Fruit fly (Drosophila melanogaster) whole organism, prepupa: ENCODE results near the gene Mpi.
A peak's percentile ranks its signal among the peaks of the same experiment; 100 is the strongest.

Experiments used
- CG10631 ChIP-seq: fragments of 200-800 bp; sonication (Bioruptor generic); optimal IDR thresholded peaks from 2 replicates; lab custom pipeline; 2016; ENCODE audit warnings: missing biosample characterization, missing genetic modification characterization
- CG10669 ChIP-seq: fragments of 200-800 bp; sonication (Bioruptor generic); optimal IDR thresholded peaks from 3 replicates; lab custom pipeline; 2018; ENCODE audit warnings: missing biosample characterization, mild to moderate bottlenecking, missing genetic modification characterization, moderate library complexity
- CG11294 ChIP-seq: fragments of 200-800 bp; sonication (Bioruptor generic); IDR thresholded peaks from 2 replicates; pipeline ENCODE4 v1.3.6; 2022; ENCODE audit warnings: missing biosample characterization, missing genetic modification characterization
- CG11762 ChIP-seq: fragments of 200-800 bp; sonication (Bioruptor generic); optimal IDR thresholded peaks from 3 replicates; lab custom pipeline; 2016; ENCODE audit warnings: missing biosample characterization, missing genetic modification characterization; ENCODE audit not compliant: insufficient read depth
- CG11902 ChIP-seq: fragments of 200-800 bp; sonication (Bioruptor generic); optimal IDR thresholded peaks from 3 replicates; lab custom pipeline; 2016; ENCODE audit warnings: missing biosample characterization, missing genetic modification characterization
- CG15336 ChIP-seq: fragments of 200-800 bp; sonication (Bioruptor generic); IDR thresholded peaks from 2 replicates; pipeline ENCODE4 v1.3.6; 2022; ENCODE audit warnings: missing biosample characterization, missing genetic modification characterization
- CG1621 ChIP-seq: fragments of 200-800 bp; sonication (Bioruptor generic); optimal IDR thresholded peaks from 3 replicates; lab custom pipeline; 2018; ENCODE audit warnings: missing biosample characterization, mild to moderate bottlenecking, missing genetic modification characterization
- CG16779 ChIP-seq: fragments of 200-800 bp; sonication (Bioruptor generic); optimal IDR thresholded peaks from 3 replicates; lab custom pipeline; 2017; ENCODE audit warnings: missing biosample characterization, mild to moderate bottlenecking, missing genetic modification characterization
- CG3032 ChIP-seq: fragments of 200-800 bp; optimal IDR thresholded peaks from 2 replicates; lab custom pipeline; 2019; ENCODE audit warnings: missing biosample characterization, mild to moderate bottlenecking, missing genetic modification characterization, moderate library complexity
- CG31627 ChIP-seq: fragments of 200-800 bp; sonication (Bioruptor generic); optimal IDR thresholded peaks from 3 replicates; lab custom pipeline; 2016; ENCODE audit warnings: missing biosample characterization, missing genetic modification characterization
- CG32006 ChIP-seq: fragments of 200-800 bp; sonication (Bioruptor generic); optimal IDR thresholded peaks from 3 replicates; lab custom pipeline; 2017; ENCODE audit warnings: missing biosample characterization, mild to moderate bottlenecking, missing genetic modification characterization
- CG34406 ChIP-seq: fragments of 200-800 bp; sonication (Bioruptor generic); optimal IDR thresholded peaks from 3 replicates; lab custom pipeline; 2016; ENCODE audit warnings: missing biosample characterization, missing genetic modification characterization
- CG3919 ChIP-seq: fragments of 200-800 bp; sonication (Bioruptor generic); optimal IDR thresholded peaks from 3 replicates; lab custom pipeline; 2016; ENCODE audit warnings: missing biosample characterization, missing genetic modification characterization
- CG4318 ChIP-seq: fragments of 200-800 bp; sonication (Bioruptor generic); optimal IDR thresholded peaks from 3 replicates; lab custom pipeline; 2017; ENCODE audit warnings: missing biosample characterization, mild to moderate bottlenecking, missing genetic modification characterization
- CG6163 ChIP-seq: fragments of 200-800 bp; sonication (Bioruptor generic); IDR thresholded peaks from 3 replicates; pipeline ENCODE4 v1.3.6; 2022; ENCODE audit warnings: missing biosample characterization, missing genetic modification characterization
- CG6276 ChIP-seq: fragments of 200-800 bp; sonication (Bioruptor generic); optimal IDR thresholded peaks from 2 replicates; lab custom pipeline; 2017; ENCODE audit warnings: missing biosample characterization, mild to moderate bottlenecking, missing genetic modification characterization
- CG6792 ChIP-seq: fragments of 200-800 bp; sonication (Bioruptor generic); optimal IDR thresholded peaks from 3 replicates; lab custom pipeline; 2016; ENCODE audit warnings: missing biosample characterization, missing genetic modification characterization
- CG6808 ChIP-seq: fragments of 200-800 bp; sonication (Bioruptor generic); optimal IDR thresholded peaks from 3 replicates; lab custom pipeline; 2017; ENCODE audit warnings: missing biosample characterization, missing genetic modification characterization, mild to moderate bottlenecking, moderate library complexity, missing genetic modification reagents
- CG6854 ChIP-seq: fragments of 200-800 bp; sonication (Bioruptor generic); optimal IDR thresholded peaks from 2 replicates; lab custom pipeline; 2017; ENCODE audit warnings: missing biosample characterization, mild to moderate bottlenecking, missing genetic modification characterization
- CG7368 ChIP-seq: fragments of 200-800 bp; sonication (Bioruptor generic); optimal IDR thresholded peaks from 3 replicates; lab custom pipeline; 2016; ENCODE audit warnings: missing biosample characterization, missing genetic modification characterization
- CG8319 ChIP-seq: fragments of 200-800 bp; sonication (Bioruptor generic); optimal IDR thresholded peaks from 3 replicates; lab custom pipeline; 2016; ENCODE audit warnings: missing biosample characterization, missing genetic modification characterization
- CG8632 ChIP-seq: fragments of 200-800 bp; sonication (Bioruptor generic); optimal IDR thresholded peaks from 3 replicates; lab custom pipeline; 2016; ENCODE audit warnings: missing biosample characterization, missing genetic modification characterization
- CG9139 ChIP-seq: fragments of 200-800 bp; sonication (Bioruptor generic); optimal IDR thresholded peaks from 3 replicates; lab custom pipeline; 2017; ENCODE audit warnings: missing biosample characterization, mild to moderate bottlenecking, missing genetic modification characterization
- Eip75B ChIP-seq: fragments of 200-800 bp; sonication (Bioruptor generic); optimal IDR thresholded peaks from 3 replicates; lab custom pipeline; 2016; ENCODE audit warnings: missing biosample characterization, missing genetic modification characterization
- Eip78C ChIP-seq: fragments of 200-800 bp; sonication (Bioruptor generic); peaks from one replicate; lab custom pipeline; 2016; ENCODE audit warnings: missing biosample characterization, missing genetic modification characterization
- Eip93F ChIP-seq: fragments of 200-800 bp; sonication (Bioruptor generic); optimal IDR thresholded peaks from 2 replicates; lab custom pipeline; 2016; ENCODE audit warnings: missing biosample characterization, mild to moderate bottlenecking, missing genetic modification characterization
- Ets21C ChIP-seq: fragments of 200-800 bp; sonication (Bioruptor generic); optimal IDR thresholded peaks from 3 replicates; lab custom pipeline; 2016; ENCODE audit warnings: missing biosample characterization, missing genetic modification characterization
- Ets96B ChIP-seq: fragments of 200-800 bp; optimal IDR thresholded peaks from 2 replicates; lab custom pipeline; 2019; ENCODE audit warnings: missing biosample characterization, mild to moderate bottlenecking, missing genetic modification characterization, moderate library complexity
- Gug ChIP-seq: fragments of 200-800 bp; sonication (Bioruptor generic); IDR thresholded peaks from 2 replicates; pipeline ENCODE4 v1.3.6; 2022; ENCODE audit warnings: missing biosample characterization, missing genetic modification characterization
- Hr39 ChIP-seq: fragments of 200-800 bp; sonication (Bioruptor generic); optimal IDR thresholded peaks from 2 replicates; lab custom pipeline; 2016; ENCODE audit warnings: missing biosample characterization, missing genetic modification characterization
- Hr4 ChIP-seq: fragments of 200-800 bp; sonication (Bioruptor generic); optimal IDR thresholded peaks from 3 replicates; lab custom pipeline; 2016; ENCODE audit warnings: missing biosample characterization, missing genetic modification characterization
- Smox ChIP-seq: fragments of 200-800 bp; sonication (Bioruptor generic); optimal IDR thresholded peaks from 3 replicates; lab custom pipeline; 2016; ENCODE audit warnings: missing biosample characterization, missing genetic modification characterization
- Sox102F ChIP-seq: fragments of 200-800 bp; sonication (Bioruptor generic); optimal IDR thresholded peaks from 2 replicates; lab custom pipeline; 2016; ENCODE audit warnings: missing biosample characterization, mild to moderate bottlenecking, missing genetic modification characterization
- Sox14 ChIP-seq: fragments of 200-800 bp; sonication (Bioruptor generic); optimal IDR thresholded peaks from 3 replicates; lab custom pipeline; 2016; ENCODE audit warnings: missing biosample characterization, missing genetic modification characterization
- achi ChIP-seq: fragments of 200-800 bp; sonication (Bioruptor generic); optimal IDR thresholded peaks from 3 replicates; lab custom pipeline; 2016; ENCODE audit warnings: missing biosample characterization, missing genetic modification characterization
- eg ChIP-seq: fragments of 200-800 bp; sonication (Bioruptor generic); IDR thresholded peaks from 3 replicates; pipeline ENCODE4 v1.3.6; 2022; ENCODE audit warnings: missing biosample characterization, missing genetic modification characterization
- esn ChIP-seq: fragments of 200-800 bp; sonication (Bioruptor generic); optimal IDR thresholded peaks from 2 replicates; lab custom pipeline; 2016; ENCODE audit warnings: missing biosample characterization, mild to moderate bottlenecking, missing genetic modification characterization, moderate library complexity
- fd85E ChIP-seq: fragments of 200-800 bp; sonication (Bioruptor generic); optimal IDR thresholded peaks from 3 replicates; lab custom pipeline; 2016; ENCODE audit warnings: missing biosample characterization, missing genetic modification characterization
- net ChIP-seq: fragments of 200-800 bp; sonication (Bioruptor generic); optimal IDR thresholded peaks from 3 replicates; lab custom pipeline; 2016; ENCODE audit warnings: missing biosample characterization, missing genetic modification characterization
- salr ChIP-seq, 2 experiments: fragments of 200-800 bp; sonication (Bioruptor generic); optimal IDR thresholded peaks; 3 replicates each; lab custom pipeline; 2016 to 2018; ENCODE audit warnings: missing biosample characterization in 2 of 2, missing genetic modification characterization in 2 of 2, mild to moderate bottlenecking in 1 of 2
- spab ChIP-seq: fragments of 200-800 bp; sonication (Bioruptor generic); optimal IDR thresholded peaks from 2 replicates; lab custom pipeline; 2017; ENCODE audit warnings: missing biosample characterization, mild to moderate bottlenecking, missing genetic modification characterization, missing genetic modification reagents
- ss ChIP-seq, 2 experiments: fragments of 200-800 bp; sonication (Bioruptor generic); optimal IDR thresholded peaks; 2 replicates in 1 of 2; 3 replicates in 1 of 2; lab custom pipeline; 2017 to 2018; ENCODE audit warnings: mild to moderate bottlenecking in 2 of 2, missing biosample characterization in 2 of 2, missing genetic modification characterization in 2 of 2, moderate library complexity in 1 of 2
- svp ChIP-seq: fragments of 200-800 bp; sonication (Bioruptor generic); peaks from one replicate; lab custom pipeline; 2016; ENCODE audit warnings: missing biosample characterization, missing genetic modification characterization
- topi ChIP-seq: fragments of 200-800 bp; sonication (Bioruptor generic); optimal IDR thresholded peaks from 3 replicates; lab custom pipeline; 2016; ENCODE audit warnings: missing biosample characterization, missing genetic modification characterization
- vri ChIP-seq: fragments of 200-800 bp; sonication (Bioruptor generic); optimal IDR thresholded peaks from 3 replicates; lab custom pipeline; 2016; ENCODE audit warnings: missing biosample characterization, mild to moderate bottlenecking, missing genetic modification characterization

Mpi gene

DNA sequence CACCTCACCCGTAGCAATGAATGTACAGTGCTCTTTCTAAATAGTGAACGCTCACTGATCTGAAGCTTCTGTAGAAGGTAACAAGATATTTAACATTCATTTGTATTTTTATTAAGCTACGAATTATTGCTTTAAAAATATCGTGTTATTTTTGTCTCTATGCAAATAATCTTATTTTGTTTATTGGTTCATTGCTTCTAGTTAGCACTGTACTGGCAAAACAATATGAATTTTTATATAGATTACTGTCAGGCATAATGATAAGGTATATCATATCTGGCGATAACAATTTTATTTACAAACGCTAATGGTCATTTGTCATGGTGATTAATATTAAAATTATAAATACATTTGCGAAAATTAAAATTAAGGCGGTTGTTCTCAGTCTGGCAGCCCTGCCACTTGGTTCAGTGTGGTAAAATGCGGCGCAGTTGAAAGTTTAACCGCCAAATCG is 12.1 kb downstream of the Mpi start, which contains the start of gene CG9471 (continued):
- peak; percentile 96 for TF ChIP-seq CG15336
- peak; percentile 96 for TF ChIP-seq CG3919 (GFP tag; lab: Kevin White, UChicago)
- peak; percentile 90 for TF ChIP-seq CG32006
- peak; percentile 91 for TF ChIP-seq CG8319
- peak; percentile 87 for TF ChIP-seq CG6854 (GFP tag; lab: Kevin White, UChicago)
- peak; percentile 90 for TF ChIP-seq CG6276 (GFP tag; lab: Kevin White, UChicago)
- peak; percentile 92 for TF ChIP-seq CG11902 (GFP tag; lab: Kevin White, UChicago)
- TF ChIP-seq Eip78C (GFP tag; lab: Kevin White, UChicago): peak; percentile 99

DNA sequence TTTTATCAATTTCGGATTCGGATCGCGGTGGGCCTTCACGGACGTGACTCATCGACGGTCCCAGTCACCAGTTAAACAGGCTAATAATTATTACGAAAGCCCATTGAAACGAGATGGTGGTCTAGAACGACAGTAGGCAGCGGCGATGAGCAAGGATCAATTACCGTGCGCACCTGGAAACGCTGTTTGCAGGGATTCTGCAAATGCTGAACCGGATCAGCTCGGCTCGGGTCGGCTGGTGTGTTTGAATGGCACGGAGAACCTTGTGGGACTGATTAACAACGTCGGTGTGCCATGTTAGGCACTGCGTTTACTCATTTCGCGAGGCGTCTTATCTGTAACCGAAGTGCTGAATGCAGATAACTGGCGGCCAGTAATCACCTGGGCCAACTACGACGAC is 14.7 kb downstream of the Mpi start, which contains the start of gene Whamy:
Gene Whamy (minus strand): TSS at position 273 of the 400 bp plus-strand sequence.
- TF ChIP-seq topi (GFP tag; lab: Kevin White, UChicago) (peak; percentile 13), ss (GFP tag; optimal IDR thresholded peaks at IDR 0.05; lab: Kevin White, UChicago) (peak in 1 of 2 experiments; percentile 8), fd85E (GFP tag; lab: Kevin White, UChicago) (no peak), vri (GFP tag; lab: Kevin White, UChicago) (peak; percentile 88), svp (peak; percentile 72), Eip78C (GFP tag; lab: Kevin White, UChicago) (peak; percentile 26), esn (GFP tag; lab: Kevin White, UChicago) (no peak), CG16779 (peak; percentile 12)

DNA sequence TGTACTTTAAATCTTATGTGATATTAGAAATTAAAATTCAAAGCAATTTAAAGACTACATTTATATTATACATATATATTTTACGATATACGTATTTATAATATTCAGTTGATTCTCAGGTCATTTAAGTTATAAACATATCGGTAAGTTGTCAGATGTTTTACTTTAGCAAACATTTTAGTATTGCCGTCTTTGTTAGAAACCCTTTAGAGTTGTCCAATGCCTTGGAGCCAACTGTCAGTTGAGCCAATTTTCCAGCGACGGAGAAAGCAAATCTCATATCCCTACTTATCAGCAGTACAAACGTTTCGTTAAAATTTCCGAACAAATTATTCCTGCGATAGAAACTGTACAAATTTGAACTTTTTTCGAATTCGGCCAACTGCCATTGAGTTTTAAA is 15.4 kb downstream of the Mpi start, which contains the start of gene topi:
Gene topi (plus strand): TSS at position 301 of the 400 bp plus-strand sequence.
- TF ChIP-seq CG10669 (GFP tag; lab: Kevin White, UChicago) (no peak), eg (GFP tag; lab: Robert Waterston, UW) (no peak), CG34406 (GFP tag; lab: Kevin White, UChicago) (no peak), Ets21C (GFP tag; lab: Kevin White, UChicago) (no peak), vri (GFP tag; lab: Kevin White, UChicago) (no peak)

DNA sequence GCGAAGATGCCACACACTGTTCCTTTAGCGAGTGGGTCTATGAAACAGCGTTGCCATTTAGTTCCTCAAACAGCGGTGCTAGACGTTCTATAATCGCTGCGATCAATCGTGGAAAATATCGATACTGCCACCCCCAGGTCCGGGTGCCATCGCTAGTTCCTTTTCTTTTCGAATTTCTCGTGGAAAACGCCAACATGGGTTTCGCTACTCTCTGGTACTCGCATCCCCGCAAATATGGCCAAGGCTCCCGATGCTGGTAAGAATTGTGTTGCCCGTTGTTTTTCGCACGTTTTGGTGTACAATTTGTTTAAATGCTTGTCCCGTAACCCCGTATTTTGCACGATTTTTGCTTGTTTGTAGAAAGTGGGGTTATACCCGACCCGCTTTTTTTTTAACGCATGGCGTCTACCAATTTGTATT is 18.5 kb downstream of the Mpi start, which contains the start of gene RpS29:
Gene RpS29 (plus strand): TSS at position 102 of the 420 bp plus-strand sequence.
- no peak for TF ChIP-seq Smox (GFP tag; lab: Kevin White, UChicago)
- peak; percentile 38 for TF ChIP-seq CG6792 (GFP tag; lab: Kevin White, UChicago)
- peak; percentile 50 for TF ChIP-seq Sox102F (GFP tag; lab: Kevin White, UChicago)
- TF ChIP-seq Hr39 (GFP tag; lab: Kevin White, UChicago): peak; percentile 65
- peak; percentile 34 for TF ChIP-seq CG9139 (GFP tag; lab: Kevin White, UChicago)
- TF ChIP-seq spab: no peak
- peak; percentile 38 to 71 for TF ChIP-seq ss (GFP tag; optimal IDR thresholded peaks at IDR 0.05; lab: Kevin White, UChicago)
- TF ChIP-seq CG15336: no peak
- peak; percentile 49 for TF ChIP-seq CG7368 (GFP tag; lab: Kevin White, UChicago)
- TF ChIP-seq net (GFP tag; lab: Kevin White, UChicago): peak; percentile 34
- peak; percentile 76 for TF ChIP-seq CG31627 (GFP tag; lab: Kevin White, UChicago)
- TF ChIP-seq CG8632: no peak
- no peak for TF ChIP-seq Gug (GFP tag; lab: Robert Waterston, UW)
- TF ChIP-seq achi: peak; percentile 29
- no peak for TF ChIP-seq CG11762
- TF ChIP-seq CG6163 (GFP tag; lab: Robert Waterston, UW): peak; percentile 53; the same call in 2 of the 3 replicates
- TF ChIP-seq CG11294 (GFP tag; lab: Robert Waterston, UW): no peak
- 0 out of 3 replicates have a peak, but pooled peaks have one; percentile 44 for TF ChIP-seq eg (GFP tag; lab: Robert Waterston, UW)
- TF ChIP-seq CG10631 (GFP tag; lab: Kevin White, UChicago): peak; percentile 36
- no peak for TF ChIP-seq Eip93F (GFP tag; lab: Kevin White, UChicago)
- TF ChIP-seq Hr4: peak; percentile 22
- TF ChIP-seq CG4318 (GFP tag; lab: Kevin White, UChicago): no peak
- peak; percentile 26 for TF ChIP-seq CG11902 (GFP tag; lab: Kevin White, UChicago)
- TF ChIP-seq CG6854 (GFP tag; lab: Kevin White, UChicago): peak; percentile 74
- TF ChIP-seq Eip75B: peak; percentile 57
- peak; percentile 47 for TF ChIP-seq CG3032 (tag; lab: Kevin White, UChicago)
- TF ChIP-seq CG8319: no peak
- peak; percentile 62 for TF ChIP-seq Sox14
- TF ChIP-seq salr (GFP tag; optimal IDR thresholded peaks at IDR 0.05; lab: Kevin White, UChicago): peak in 1 of 2 experiments; percentile 58
- no peak for TF ChIP-seq Ets96B (tag; lab: Kevin White, UChicago)
- no peak for TF ChIP-seq CG32006
- TF ChIP-seq CG6808 (GFP tag; lab: Kevin White, UChicago): peak; percentile 42
- peak; percentile 72 for TF ChIP-seq CG1621 (tag; lab: Kevin White, UChicago)
